Fruit fly (Drosophila melanogaster): ENCODE results near the gene primo-1.

DNA sequence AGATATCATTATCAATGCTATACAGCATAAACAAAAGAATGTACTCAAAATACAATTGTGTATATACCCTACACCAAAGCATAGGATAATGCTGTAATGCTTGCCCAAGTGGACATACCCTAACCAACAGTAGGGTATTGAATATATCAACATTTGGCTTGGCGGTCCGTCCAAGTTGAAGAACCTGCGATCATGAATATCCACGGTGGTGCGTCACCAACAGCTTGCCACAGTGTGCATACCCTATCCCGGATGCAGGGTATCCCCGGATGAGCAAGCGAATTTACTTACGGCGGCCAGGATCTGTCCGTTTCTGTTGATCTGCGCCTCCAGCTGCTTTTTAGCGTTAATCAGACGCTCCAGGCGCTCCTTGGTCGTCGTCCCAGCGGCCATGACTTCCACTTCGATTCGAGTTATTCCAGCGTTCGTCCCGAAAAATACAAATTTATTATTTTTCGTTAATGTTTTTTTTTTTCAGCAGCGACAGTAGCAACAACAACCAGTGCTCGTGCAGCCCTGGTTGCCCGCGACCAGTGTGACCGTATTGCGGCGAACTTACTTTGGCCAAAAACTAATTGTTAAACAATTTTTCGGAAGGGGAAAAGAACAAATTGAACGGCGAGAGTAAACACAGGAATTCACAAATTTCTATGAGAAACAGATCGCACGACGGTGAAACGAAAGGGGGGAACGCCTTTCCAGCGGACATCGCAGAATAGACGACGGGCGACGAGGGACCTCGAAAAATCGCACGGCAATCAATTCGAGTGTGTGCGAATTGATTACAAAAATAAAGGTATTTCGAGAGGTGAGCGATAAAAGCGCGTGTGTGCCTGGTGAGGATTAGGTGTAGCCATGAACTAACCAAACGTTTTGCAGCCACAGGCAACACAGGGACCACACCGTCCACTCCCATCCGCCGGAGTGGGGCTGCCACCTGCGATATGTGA, 35.2 kb downstream of the primo-1 start, which contains the start of the genes Lkb1 and CG9588:
- TF ChIP-seq EcR (GFP tag; optimal IDR thresholded peaks at IDR 0.05) = no peak
- TF ChIP-seq usp (GFP tag; optimal IDR thresholded peaks at IDR 0.05) = no peak
